Fruit fly (Drosophila melanogaster) whole organism, embryonic: ENCODE measurements around the gene east.

Experiments used
- Ada2b ChIP-seq: fragments of 200-800 bp; sonication (Bioruptor generic); IDR thresholded peaks from 2 replicates; pipeline ENCODE4 v1.3.6; 2022; ENCODE audit warnings: missing biosample characterization, missing genetic modification characterization
- CG14667 ChIP-seq: fragments of 200-800 bp; sonication (Bioruptor generic); IDR thresholded peaks from 2 replicates; pipeline ENCODE4 v1.3.6; 2022; ENCODE audit warnings: missing biosample characterization, missing genetic modification characterization
- CG1603 ChIP-seq: fragments of 200-800 bp; sonication (Bioruptor generic); optimal IDR thresholded peaks from 2 replicates; lab custom pipeline; 2019; ENCODE audit warnings: missing biosample characterization, mild to moderate bottlenecking, missing genetic modification characterization, moderate library complexity
- CG17912 ChIP-seq: fragments of 200-800 bp; sonication (Bioruptor generic); optimal IDR thresholded peaks from 2 replicates; lab custom pipeline; 2018; ENCODE audit warnings: missing biosample characterization, mild to moderate bottlenecking, missing genetic modification characterization
- CG18476 ChIP-seq: fragments of 200-800 bp; sonication (Bioruptor generic); optimal IDR thresholded peaks from 2 replicates; lab custom pipeline; 2016; ENCODE audit warnings: missing biosample characterization, mild to moderate bottlenecking, missing genetic modification characterization
- CG2199 ChIP-seq: fragments of 200-800 bp; sonication (Bioruptor generic); IDR thresholded peaks from 3 replicates; pipeline ENCODE4 v1.3.6; 2022; ENCODE audit warnings: missing biosample characterization, missing genetic modification characterization
- CG2875 ChIP-seq: fragments of 200-800 bp; sonication (Bioruptor generic); optimal IDR thresholded peaks from 2 replicates; lab custom pipeline; 2017; ENCODE audit warnings: missing biosample characterization, mild to moderate bottlenecking, missing genetic modification characterization, missing genetic modification reagents
- CG31224 ChIP-seq: fragments of 200-800 bp; sonication (Bioruptor generic); IDR thresholded peaks from 2 replicates; pipeline ENCODE4 v1.3.6; 2022; ENCODE audit warnings: missing biosample characterization, missing genetic modification characterization
- CG31441 ChIP-seq: fragments of 200-800 bp; sonication (Bioruptor generic); IDR thresholded peaks from 2 replicates; pipeline ENCODE4 v1.3.6; 2022; ENCODE audit warnings: missing biosample characterization, missing genetic modification characterization
- CG3407 ChIP-seq: fragments of 200-800 bp; sonication (Bioruptor generic); optimal IDR thresholded peaks from 2 replicates; lab custom pipeline; 2018; ENCODE audit warnings: missing biosample characterization, mild to moderate bottlenecking, missing genetic modification characterization
- CG4730 ChIP-seq: fragments of 200-800 bp; sonication (Bioruptor generic); IDR thresholded peaks from 2 replicates; pipeline ENCODE4 v1.3.6; 2022; ENCODE audit warnings: missing biosample characterization, missing genetic modification characterization
- CG6272 ChIP-seq: fragments of 200-800 bp; sonication (Bioruptor generic); IDR thresholded peaks from 2 replicates; pipeline ENCODE4 v1.3.6; 2022; ENCODE audit warnings: missing biosample characterization, missing genetic modification characterization
- CG6854 ChIP-seq: fragments of 200-800 bp; sonication (Bioruptor generic); optimal IDR thresholded peaks from 3 replicates; lab custom pipeline; 2017; ENCODE audit warnings: missing biosample characterization, mild to moderate bottlenecking, missing genetic modification characterization
- CG7839 ChIP-seq: fragments of 200-800 bp; sonication (Bioruptor generic); optimal IDR thresholded peaks from 3 replicates; lab custom pipeline; 2018; ENCODE audit warnings: missing biosample characterization, mild to moderate bottlenecking, missing genetic modification characterization, moderate library complexity
- CG8924 ChIP-seq: fragments of 200-800 bp; optimal IDR thresholded peaks from 3 replicates; lab custom pipeline; 2019; ENCODE audit warnings: missing biosample characterization, mild to moderate bottlenecking, missing genetic modification characterization, moderate library complexity
- CTCF ChIP-seq: fragments of 200-800 bp; sonication (Bioruptor generic); optimal IDR thresholded peaks from 2 replicates; lab custom pipeline; 2017; ENCODE audit warnings: missing biosample characterization, mild to moderate bottlenecking, missing genetic modification characterization, moderate library complexity
- Ets97D ChIP-seq: fragments of 200-800 bp; sonication (Bioruptor generic); optimal IDR thresholded peaks from 3 replicates; lab custom pipeline; 2016; ENCODE audit warnings: missing biosample characterization, missing genetic modification characterization
- HLH3B ChIP-seq: fragments of 200-800 bp; sonication (Bioruptor generic); IDR thresholded peaks from 2 replicates; pipeline ENCODE4 v1.3.6; 2022; ENCODE audit warnings: missing biosample characterization, missing genetic modification characterization
- HLH54F ChIP-seq: fragments of 200-800 bp; sonication (Bioruptor generic); optimal IDR thresholded peaks from 3 replicates; lab custom pipeline; 2016; ENCODE audit warnings: missing biosample characterization, missing genetic modification characterization
- Hey ChIP-seq: fragments of 200-800 bp; sonication (Bioruptor generic); optimal IDR thresholded peaks from 3 replicates; lab custom pipeline; 2018; ENCODE audit warnings: missing biosample characterization, mild to moderate bottlenecking, missing genetic modification characterization
- HmgD ChIP-seq: fragments of 200-800 bp; sonication (Bioruptor generic); optimal IDR thresholded peaks from 3 replicates; lab custom pipeline; 2016; ENCODE audit warnings: missing biosample characterization, missing genetic modification characterization
- Kr ChIP-seq: fragments of 200-800 bp; sonication (Bioruptor generic); optimal IDR thresholded peaks from 2 replicates; lab custom pipeline; 2017; ENCODE audit warnings: missing biosample characterization, mild to moderate bottlenecking, missing genetic modification characterization
- Lhr ChIP-seq: fragments of 200-800 bp; sonication (Bioruptor generic); optimal IDR thresholded peaks from 3 replicates; lab custom pipeline; 2017; ENCODE audit warnings: mild to moderate bottlenecking, missing biosample characterization, missing genetic modification reagents, missing genetic modification characterization
- Mad ChIP-seq: fragments of 200-800 bp; sonication (Bioruptor generic); optimal IDR thresholded peaks from 2 replicates; lab custom pipeline; 2016; ENCODE audit warnings: missing biosample characterization, missing genetic modification characterization
- Med ChIP-seq: fragments of 200-800 bp; sonication (Bioruptor generic); peaks from one replicate; lab custom pipeline; 2016; ENCODE audit warnings: missing biosample characterization, missing genetic modification characterization, mild to moderate bottlenecking, inconsistent platforms, moderate library complexity
- NFAT ChIP-seq: fragments of 200-800 bp; sonication (Bioruptor generic); IDR thresholded peaks from 2 replicates; pipeline ENCODE4 v1.3.6; 2022; ENCODE audit warnings: missing biosample characterization, missing genetic modification characterization
- Nf-YB ChIP-seq: fragments of 200-800 bp; sonication (Bioruptor generic); optimal IDR thresholded peaks from 3 replicates; lab custom pipeline; 2019; ENCODE audit warnings: missing biosample characterization, mild to moderate bottlenecking, missing genetic modification characterization, moderate library complexity
- Optix ChIP-seq: fragments of 200-800 bp; sonication (Bioruptor generic); IDR thresholded peaks from 3 replicates; pipeline ENCODE4 v1.3.6; 2022; ENCODE audit warnings: missing biosample characterization, missing genetic modification characterization
- Sry-β ChIP-seq: fragments of 200-800 bp; sonication (Bioruptor generic); optimal IDR thresholded peaks from 2 replicates; lab custom pipeline; 2018; ENCODE audit warnings: missing biosample characterization, mild to moderate bottlenecking, missing genetic modification characterization, moderate library complexity
- ac ChIP-seq: fragments of 200-800 bp; sonication (Bioruptor generic); optimal IDR thresholded peaks from 3 replicates; lab custom pipeline; 2017; ENCODE audit warnings: missing biosample characterization, mild to moderate bottlenecking, missing genetic modification characterization
- bcd ChIP-seq: fragments of 200-800 bp; sonication (Bioruptor generic); optimal IDR thresholded peaks from 2 replicates; lab custom pipeline; 2017; ENCODE audit warnings: missing biosample characterization, mild to moderate bottlenecking, missing genetic modification characterization
- bowl ChIP-seq: fragments of 200-800 bp; sonication (Bioruptor generic); IDR thresholded peaks from 2 replicates; pipeline ENCODE4 v1.3.6; 2022; ENCODE audit warnings: missing biosample characterization, missing genetic modification characterization
- cato ChIP-seq: fragments of 200-800 bp; sonication (Bioruptor generic); optimal IDR thresholded peaks from 2 replicates; lab custom pipeline; 2016; ENCODE audit warnings: missing biosample characterization, missing genetic modification characterization, borderline replicate concordance
- chinmo ChIP-seq: fragments of 200-800 bp; sonication (Bioruptor generic); IDR thresholded peaks from 4 replicates; pipeline ENCODE4 v1.3.6; 2022; ENCODE audit warnings: missing biosample characterization, missing genetic modification characterization; ENCODE audit not compliant: partially characterized antibody
- chn ChIP-seq: fragments of 200-800 bp; sonication (Bioruptor generic); optimal IDR thresholded peaks from 2 replicates; lab custom pipeline; 2016; ENCODE audit warnings: missing biosample characterization, missing genetic modification characterization
- corto ChIP-seq: fragments of 200-800 bp; sonication (Bioruptor generic); optimal IDR thresholded peaks from 2 replicates; lab custom pipeline; 2016; ENCODE audit warnings: missing biosample characterization, mild to moderate bottlenecking, missing genetic modification characterization, moderate library complexity
- crc ChIP-seq: fragments of 200-800 bp; sonication (Bioruptor generic); optimal IDR thresholded peaks from 2 replicates; lab custom pipeline; 2016; ENCODE audit warnings: missing biosample characterization, missing genetic modification characterization
- cwo ChIP-seq: fragments of 200-800 bp; sonication (Bioruptor generic); optimal IDR thresholded peaks from 3 replicates; lab custom pipeline; 2017; ENCODE audit warnings: missing biosample characterization, missing genetic modification characterization, mild to moderate bottlenecking, moderate library complexity, missing genetic modification reagents
- ewg ChIP-seq: fragments of 200-800 bp; sonication (Bioruptor generic); optimal IDR thresholded peaks from 3 replicates; lab custom pipeline; 2017; ENCODE audit warnings: mild to moderate bottlenecking, missing biosample characterization, missing genetic modification reagents, missing genetic modification characterization
- gce ChIP-seq: fragments of 200-800 bp; sonication (Bioruptor generic); IDR thresholded peaks from 3 replicates; pipeline ENCODE4 v1.3.6; 2022; ENCODE audit warnings: missing biosample characterization, missing genetic modification characterization
- gsb-n ChIP-seq: fragments of 200-800 bp; sonication (Bioruptor generic); optimal IDR thresholded peaks from 3 replicates; lab custom pipeline; 2018; ENCODE audit warnings: missing biosample characterization, mild to moderate bottlenecking, missing genetic modification characterization
- lab ChIP-seq: fragments of 200-800 bp; sonication (Bioruptor generic); optimal IDR thresholded peaks from 3 replicates; lab custom pipeline; 2017; ENCODE audit warnings: missing biosample characterization, missing genetic modification characterization, mild to moderate bottlenecking, moderate library complexity, missing genetic modification reagents
- maf-S ChIP-seq: fragments of 200-800 bp; sonication (Bioruptor generic); optimal IDR thresholded peaks from 2 replicates; lab custom pipeline; 2016; ENCODE audit warnings: missing biosample characterization, missing genetic modification characterization
- oc ChIP-seq: fragments of 200-800 bp; sonication (Bioruptor generic); optimal IDR thresholded peaks from 2 replicates; lab custom pipeline; 2018; ENCODE audit warnings: missing biosample characterization, mild to moderate bottlenecking, missing genetic modification characterization, moderate library complexity
- prd ChIP-seq, 3 experiments: fragments of >200 bp in 2 of 3; fragments of 200-800 bp in 1 of 3; sonication (Bioruptor generic) in 1 of 3; optimal IDR thresholded peaks in 2 of 3; IDR thresholded peaks in 1 of 3; 2 replicates in 2 of 3; 3 replicates in 1 of 3; pipeline versions ENCODE4 v1.3.6 to Lab custom; 2017 to 2022; ENCODE audit warnings: missing biosample characterization in 1 of 3, missing genetic modification characterization in 1 of 3
- sens ChIP-seq: fragments of 200-800 bp; sonication (Bioruptor generic); peaks from one replicate; lab custom pipeline; 2016; ENCODE audit warnings: missing biosample characterization, missing genetic modification characterization
- ssp ChIP-seq: fragments of 200-800 bp; sonication (Bioruptor generic); IDR thresholded peaks from 2 replicates; pipeline ENCODE4 v1.3.6; 2022; ENCODE audit warnings: missing biosample characterization, missing genetic modification characterization
- stc ChIP-seq: fragments of 200-800 bp; sonication (Bioruptor generic); IDR thresholded peaks from 2 replicates; pipeline ENCODE4 v1.3.6; 2022; ENCODE audit warnings: missing biosample characterization, missing genetic modification characterization
- tgo ChIP-seq: fragments of 200-800 bp; sonication (Bioruptor generic); IDR thresholded peaks from 3 replicates; pipeline ENCODE4 v1.3.6; 2022; ENCODE audit warnings: missing biosample characterization, missing genetic modification characterization
- tup ChIP-seq: fragments of 200-800 bp; sonication (Bioruptor generic); optimal IDR thresholded peaks from 2 replicates; lab custom pipeline; 2016; ENCODE audit warnings: missing biosample characterization, mild to moderate bottlenecking, missing genetic modification characterization, moderate library complexity

The east gene

dm6 chrX:2069787-2070707 is 59.4 kb downstream of the east start (continued):
- TF ChIP-seq Ets97D (GFP tag; lab: Kevin White, UChicago), result no peak
- no peak for TF ChIP-seq Ada2b
- peak; percentile 9 for TF ChIP-seq Med (GFP tag; lab: Kevin White, UChicago)
- no peak for TF ChIP-seq Mad (GFP tag; lab: Kevin White, UChicago)
- TF ChIP-seq CG4730 (GFP tag; lab: Robert Waterston, UW), result no peak
- peak; percentile 34 for TF ChIP-seq cwo (GFP tag; lab: Kevin White, UChicago)
- TF ChIP-seq crc (GFP tag; lab: Kevin White, UChicago), result no peak
- TF ChIP-seq prd (optimal IDR thresholded peaks at IDR 0.05; lab: Kevin White, UChicago), result no peak
- no peak for TF ChIP-seq prd (GFP tag; IDR thresholded peaks at IDR 0.05; lab: Robert Waterston, UW)
- no peak for TF ChIP-seq ac
- no peak for TF ChIP-seq HmgD
- no peak for TF ChIP-seq CG3407 (GFP tag; lab: Kevin White, UChicago)
- no peak for TF ChIP-seq Sry-β (GFP tag; lab: Kevin White, UChicago)
- TF ChIP-seq Lhr, result no peak
- no peak for TF ChIP-seq NFAT (GFP tag; lab: Robert Waterston, UW)
- TF ChIP-seq CG7839 (tag; lab: Kevin White, UChicago), result no peak
- no peak for TF ChIP-seq CG2199 (GFP tag; lab: Robert Waterston, UW)
- TF ChIP-seq CG6854 (GFP tag; lab: Kevin White, UChicago), result no peak
- TF ChIP-seq HLH54F, result no peak
- no peak for TF ChIP-seq gce (GFP tag; lab: Robert Waterston, UW)
- TF ChIP-seq lab (GFP tag; lab: Kevin White, UChicago), result peak; percentile 40
- no peak for TF ChIP-seq tgo
- peak; percentile 80; the same call in 1 of the 4 replicates for TF ChIP-seq chinmo
- no peak for TF ChIP-seq maf-S (GFP tag; lab: Kevin White, UChicago)
- no peak for TF ChIP-seq CG8924
- no peak for TF ChIP-seq chn (GFP tag; lab: Kevin White, UChicago)
- TF ChIP-seq tup (GFP tag; lab: Kevin White, UChicago), result no peak
- TF ChIP-seq CG31441 (GFP tag; lab: Robert Waterston, UW), result no peak
- TF ChIP-seq CG6272, result no peak
- no peak for TF ChIP-seq cato (GFP tag; lab: Kevin White, UChicago)
- no peak for TF ChIP-seq Optix (GFP tag; lab: Robert Waterston, UW)
- TF ChIP-seq ssp (GFP tag; lab: Robert Waterston, UW), result no peak
- TF ChIP-seq HLH3B (GFP tag; lab: Robert Waterston, UW), result no peak
- TF ChIP-seq bcd (GFP tag; lab: Kevin White, UChicago), result no peak
- no peak for TF ChIP-seq CG31224 (GFP tag; lab: Robert Waterston, UW)
- TF ChIP-seq stc (GFP tag; lab: Robert Waterston, UW), result no peak
- TF ChIP-seq sens (GFP tag; lab: Kevin White, UChicago), result no peak
- TF ChIP-seq CG1603, result no peak
- TF ChIP-seq Nf-YB, result no peak
- no peak for TF ChIP-seq gsb-n (tag; lab: Kevin White, UChicago)
- TF ChIP-seq bowl (GFP tag; lab: Robert Waterston, UW), result no peak
- no peak for TF ChIP-seq Kr (GFP tag; lab: Kevin White, UChicago)
- TF ChIP-seq oc (tag; lab: Kevin White, UChicago), result no peak
- TF ChIP-seq Hey (tag; lab: Kevin White, UChicago), result peak; percentile 6
- no peak for TF ChIP-seq CG17912
- TF ChIP-seq corto (GFP tag; lab: Kevin White, UChicago), result no peak
- TF ChIP-seq ewg (GFP tag; lab: Kevin White, UChicago), result no peak
- no peak for TF ChIP-seq CTCF (GFP tag; lab: Kevin White, UChicago)
- no peak for TF ChIP-seq CG18476 (GFP tag; lab: Kevin White, UChicago)
- no peak for TF ChIP-seq CG14667 (GFP tag; lab: Robert Waterston, UW)
- no peak for TF ChIP-seq CG2875 (GFP tag; lab: Kevin White, UChicago)
